Worm (Caenorhabditis elegans) whole organism, early embryonic: ENCODE results near the gene R151.2.

Source experiments
- B0310.2 ChIP-seq: sonication (generic microtip); optimal IDR thresholded peaks from 2 replicates; lab custom pipeline; 2016; ENCODE audit warnings: mild to moderate bottlenecking, missing genetic modification characterization, missing compliant biosample characterization
- F13C5.2 ChIP-seq: sonication (generic microtip); optimal IDR thresholded peaks from 2 replicates; lab custom pipeline; 2017; ENCODE audit warnings: mild to moderate bottlenecking, missing genetic modification characterization, inconsistent platforms, missing compliant biosample characterization
- aly-1 ChIP-seq: sonication (generic microtip); optimal IDR thresholded peaks from 2 replicates; lab custom pipeline; 2016; ENCODE audit warnings: missing genetic modification characterization, missing compliant biosample characterization
- ama-1 ChIP-seq: fragments of 150-350 bp; optimal IDR thresholded peaks from 2 replicates; lab custom pipeline; 2014
- ceh-13 ChIP-seq: fragments of 200-800 bp; sonication (Bioruptor generic); optimal IDR thresholded peaks from 2 replicates; lab custom pipeline; 2018; ENCODE audit warnings: mild to moderate bottlenecking, missing genetic modification characterization, missing compliant biosample characterization
- ceh-36 ChIP-seq: sonication (generic microtip); optimal IDR thresholded peaks from 2 replicates; lab custom pipeline; 2016; ENCODE audit warnings: missing genetic modification characterization, inconsistent platforms, missing compliant biosample characterization
- ets-7 ChIP-seq: sonication (generic microtip); optimal IDR thresholded peaks from 2 replicates; lab custom pipeline; 2016; ENCODE audit warnings: missing genotype, missing genetic modification characterization, missing compliant biosample characterization
- flt-1 ChIP-seq: fragments of 200-800 bp; sonication (Bioruptor generic); IDR thresholded peaks from 2 replicates; pipeline ENCODE4 v1.3.6; 2022; ENCODE audit warnings: missing genetic modification characterization, missing compliant biosample characterization
- hmbx-1 ChIP-seq: sonication (generic microtip); optimal IDR thresholded peaks from 2 replicates; lab custom pipeline; 2016; ENCODE audit warnings: mild to moderate bottlenecking, missing genetic modification characterization, missing compliant biosample characterization
- hmg-4 ChIP-seq: fragments of 200-800 bp; sonication (Bioruptor generic); optimal IDR thresholded peaks from 2 replicates; lab custom pipeline; 2018; ENCODE audit warnings: mild to moderate bottlenecking, missing genetic modification characterization, missing compliant biosample characterization
- hnd-1 ChIP-seq: sonication (generic microtip); optimal IDR thresholded peaks from 2 replicates; lab custom pipeline; 2016; ENCODE audit warnings: missing genetic modification characterization, missing compliant biosample characterization
- pes-1 ChIP-seq: fragments of 200-800 bp; sonication (Bioruptor generic); IDR thresholded peaks from 2 replicates; pipeline ENCODE4 v1.3.6; 2022; ENCODE audit warnings: missing genetic modification reagents, missing genetic modification characterization, missing compliant biosample characterization
- scrt-1 ChIP-seq: fragments of 200-800 bp; sonication (Bioruptor generic); IDR thresholded peaks from 2 replicates; pipeline ENCODE4 v1.3.6; 2022; ENCODE audit warnings: missing genetic modification characterization, missing compliant biosample characterization
- sea-1 ChIP-seq: fragments of 200-800 bp; sonication (Bioruptor generic); conservative IDR thresholded peaks from 2 replicates; pipeline ENCODE4 v1.3.6; 2022; ENCODE audit warnings: missing genetic modification characterization, missing compliant biosample characterization
- tbx-11 ChIP-seq: fragments of 200-800 bp; sonication (Bioruptor generic); IDR thresholded peaks from 2 replicates; pipeline ENCODE4 v1.3.6; 2022; ENCODE audit warnings: missing genetic modification characterization, missing compliant biosample characterization
- tbx-37 ChIP-seq: fragments of 200-800 bp; sonication (Bioruptor generic); conservative IDR thresholded peaks from 2 replicates; pipeline ENCODE4 v1.3.6; 2022; ENCODE audit warnings: missing genetic modification reagents, missing genetic modification characterization, missing compliant biosample characterization
- tra-4 ChIP-seq: sonication (generic microtip); optimal IDR thresholded peaks from 2 replicates; lab custom pipeline; 2017; ENCODE audit warnings: missing genetic modification characterization, missing compliant biosample characterization

R151.2 gene

ce11 chrIII:7209721-7210120 is at the start of gene R151.2:
Gene R151.2, plus strand, starts transcription at chrIII:7209967.
- TF ChIP-seq ets-7 (tag; lab: Kevin White, UChicago) (no peak), pes-1 (GFP tag; lab: Robert Waterston, UW) (no peak), tra-4 (tag; lab: Kevin White, UChicago) (no peak), hmbx-1 (tag; lab: Kevin White, UChicago) (no peak), tbx-37 (GFP tag; lab: Robert Waterston, UW) (no peak), ceh-13 (no peak), ama-1 (lab: Kevin White, UChicago) (no peak), tbx-11 (GFP tag; lab: Robert Waterston, UW) (no peak), hmg-4 (GFP tag; lab: Kevin White, UChicago) (no peak)

DNA sequence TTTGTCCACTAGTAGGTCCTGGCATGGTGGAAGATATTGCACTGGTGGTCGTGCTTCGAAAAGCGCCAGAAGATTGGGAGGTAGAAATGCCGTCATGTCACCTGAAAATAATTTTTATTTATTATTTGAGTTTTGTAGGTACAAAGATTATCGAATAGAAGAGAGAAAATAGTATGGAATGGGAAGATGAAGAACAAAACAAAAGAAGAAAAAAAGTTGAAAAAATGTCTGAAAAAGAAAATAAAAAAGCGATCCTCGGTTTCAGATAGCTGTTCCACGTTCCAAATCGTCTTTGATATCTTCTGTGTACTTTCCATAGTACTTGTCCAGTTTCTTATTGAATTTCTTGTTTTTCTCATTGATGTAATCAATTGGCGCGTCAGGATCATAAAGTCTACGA is 48.7 kb upstream of the R151.2 start, which contains the start of gene rnp-7:
Gene rnp-7 (minus strand): TSS at position 101 of the 400 bp plus-strand sequence.
- no peak for TF ChIP-seq pes-1 (GFP tag; lab: Robert Waterston, UW)
- TF ChIP-seq B0310.2 (tag; lab: Kevin White, UChicago) = no peak
- TF ChIP-seq ets-7 (tag; lab: Kevin White, UChicago) = no peak
- no peak for TF ChIP-seq scrt-1 (GFP tag; lab: Robert Waterston, UW)
- no peak for TF ChIP-seq tbx-37 (GFP tag; lab: Robert Waterston, UW)

DNA sequence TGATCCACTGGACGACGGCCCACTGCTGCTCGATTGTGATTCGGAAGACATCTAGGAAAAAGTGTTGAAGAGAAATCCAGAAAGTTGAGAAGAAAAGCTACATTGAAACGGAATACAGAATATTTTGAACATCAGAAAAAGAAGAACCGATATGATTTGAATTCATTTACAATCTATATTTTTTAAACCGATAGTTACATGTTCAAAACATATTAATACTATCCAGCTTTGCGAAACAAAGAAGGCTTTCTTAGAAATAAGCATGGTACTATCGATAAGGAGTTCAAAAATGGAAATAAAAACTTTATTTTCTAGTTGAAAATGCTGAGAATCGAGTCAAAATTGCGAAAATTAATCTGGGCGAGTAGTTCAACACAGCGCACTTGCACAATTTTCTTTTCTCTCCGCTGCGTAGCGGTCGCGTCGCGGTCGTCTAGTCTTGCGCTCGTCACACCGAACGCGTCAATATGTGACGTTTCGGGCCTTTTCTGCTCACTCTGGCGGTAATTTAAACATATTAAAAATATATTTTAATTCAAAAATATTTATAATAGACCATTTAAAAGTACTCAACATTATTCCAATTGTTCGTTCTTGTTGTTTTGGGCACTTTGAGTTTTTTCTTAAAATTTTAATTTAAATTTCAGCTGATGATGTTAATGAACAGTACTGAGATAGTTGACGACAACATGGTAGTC is 47.6 kb upstream of the R151.2 start, which contains the start of the genes syf-2 and K04G7.1:
Gene syf-2 (minus strand): TSS at position 51 of the 698 bp plus-strand sequence.
Gene K04G7.1 (plus strand): TSS at position 648 of the 698 bp plus-strand sequence.
- TF ChIP-seq scrt-1 (GFP tag; lab: Robert Waterston, UW) = no peak
- TF ChIP-seq tra-4 (tag; lab: Kevin White, UChicago) = no peak
- peak; percentile 75 for TF ChIP-seq F13C5.2
- TF ChIP-seq ets-7 (tag; lab: Kevin White, UChicago) = no peak
- TF ChIP-seq tbx-37 (GFP tag; lab: Robert Waterston, UW) = no peak
- no peak for TF ChIP-seq aly-1
- no peak for TF ChIP-seq ceh-13
- TF ChIP-seq sea-1 (GFP tag; lab: Robert Waterston, UW) = no peak
- no peak for TF ChIP-seq flt-1 (GFP tag; lab: Robert Waterston, UW)
- TF ChIP-seq hmg-4 (GFP tag; lab: Kevin White, UChicago) = peak; percentile 69
- TF ChIP-seq ceh-36 (tag; lab: Kevin White, UChicago) = no peak

DNA sequence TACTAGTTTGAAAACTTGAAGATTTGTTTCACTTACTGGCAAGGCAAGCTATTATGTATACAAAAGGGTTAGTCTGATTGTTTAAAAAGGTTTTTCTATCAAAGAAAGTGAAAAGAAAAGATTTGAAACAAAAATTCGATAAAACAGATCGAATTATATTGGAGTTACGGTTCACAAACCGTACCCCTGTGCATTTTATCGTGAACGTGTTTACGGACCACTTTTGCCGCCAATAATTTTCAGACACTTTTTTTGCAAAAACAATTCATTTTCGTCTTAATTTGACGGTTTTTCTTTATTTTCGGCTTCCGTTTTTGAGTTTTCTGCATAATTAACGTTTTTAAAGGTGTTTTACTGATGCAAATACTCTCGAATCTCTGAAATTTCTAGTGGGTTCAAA is 44.5 kb upstream of the R151.2 start:
- TF ChIP-seq tbx-37 (GFP tag; lab: Robert Waterston, UW) (no peak), pes-1 (GFP tag; lab: Robert Waterston, UW) (no peak), sea-1 (GFP tag; lab: Robert Waterston, UW) (no peak), hnd-1 (no peak), flt-1 (GFP tag; lab: Robert Waterston, UW) (no peak), ceh-36 (tag; lab: Kevin White, UChicago) (no peak), hmg-4 (GFP tag; lab: Kevin White, UChicago) (no peak), ama-1 (lab: Kevin White, UChicago) (no peak), ets-7 (tag; lab: Kevin White, UChicago) (no peak), aly-1 (no peak)

DNA sequence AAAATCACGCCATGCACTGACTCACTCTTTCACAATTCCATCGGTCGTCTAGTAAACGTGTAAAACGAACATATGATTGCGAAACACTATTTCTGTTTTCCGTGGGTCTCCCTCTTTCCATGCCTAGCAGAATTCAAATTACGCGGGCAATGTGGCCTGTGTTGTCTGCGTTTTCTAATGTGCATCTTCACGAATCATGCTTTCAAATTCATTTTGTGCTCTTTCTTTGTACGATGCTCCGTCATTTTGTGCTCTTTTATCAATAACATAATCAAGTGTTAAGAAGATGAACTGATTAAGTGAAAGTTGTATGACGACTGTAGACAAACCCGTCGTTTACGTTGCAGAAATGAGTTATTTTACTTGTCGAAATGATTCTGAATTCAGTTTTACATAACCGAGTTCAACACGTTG is 43.9 kb upstream of the R151.2 start:
- no peak for TF ChIP-seq aly-1
- no peak for TF ChIP-seq ceh-36 (tag; lab: Kevin White, UChicago)
- no peak for TF ChIP-seq pes-1 (GFP tag; lab: Robert Waterston, UW)

DNA sequence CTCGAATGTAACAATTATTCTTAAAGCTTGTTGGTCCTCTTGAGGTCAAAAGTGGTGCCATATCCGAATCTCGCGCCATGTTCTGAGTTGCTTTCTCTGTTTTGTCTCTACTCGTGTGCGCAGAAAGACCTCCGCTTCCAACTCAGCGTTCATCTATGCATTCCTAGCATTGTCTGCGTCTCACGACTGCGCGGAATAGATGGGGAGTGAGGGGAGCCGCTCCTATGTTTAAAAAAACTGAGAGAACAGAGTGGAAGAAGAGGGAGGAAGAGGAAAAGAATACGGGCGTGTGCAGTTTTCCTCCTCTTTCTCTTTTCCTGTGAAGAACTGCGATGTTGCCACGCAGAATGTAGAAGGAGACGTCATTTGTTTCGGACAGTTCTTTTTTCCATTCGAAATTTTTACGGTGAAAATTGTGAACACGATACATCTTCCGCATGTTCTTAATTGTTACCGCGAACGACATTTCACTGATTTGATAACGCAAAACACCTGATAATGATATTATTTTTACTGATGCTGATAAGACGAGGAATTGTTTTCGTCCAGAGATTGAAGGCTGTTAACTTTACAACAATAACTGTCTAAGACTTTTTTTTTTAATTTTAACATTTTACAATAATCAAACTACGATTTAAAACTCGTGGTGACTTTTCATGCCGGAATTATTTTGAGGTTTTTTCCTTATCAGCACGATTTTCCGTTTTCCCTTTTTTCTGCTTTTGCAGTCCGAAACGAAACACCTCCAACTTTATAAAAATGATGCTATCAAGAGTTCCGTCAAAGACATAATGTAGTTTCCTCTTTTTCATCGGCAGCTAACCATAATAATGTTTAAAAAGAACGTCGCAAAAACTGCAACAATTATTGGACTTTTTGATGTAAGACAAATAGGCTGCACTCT is 42.9 kb upstream of the R151.2 start:
- TF ChIP-seq hmg-4 (GFP tag; lab: Kevin White, UChicago) = no peak
- no peak for TF ChIP-seq sea-1 (GFP tag; lab: Robert Waterston, UW)
- TF ChIP-seq B0310.2 (tag; lab: Kevin White, UChicago) = no peak
- no peak for TF ChIP-seq ceh-36 (tag; lab: Kevin White, UChicago)
- TF ChIP-seq flt-1 (GFP tag; lab: Robert Waterston, UW) = no peak
- no peak for TF ChIP-seq hmbx-1 (tag; lab: Kevin White, UChicago)
- TF ChIP-seq ama-1 (lab: Kevin White, UChicago) = no peak
- TF ChIP-seq tbx-11 (GFP tag; lab: Robert Waterston, UW) = no peak
- no peak for TF ChIP-seq pes-1 (GFP tag; lab: Robert Waterston, UW)
- no peak for TF ChIP-seq ceh-13
- TF ChIP-seq hnd-1 = no peak
- no peak for TF ChIP-seq F13C5.2
- TF ChIP-seq scrt-1 (GFP tag; lab: Robert Waterston, UW) = no peak
- TF ChIP-seq tra-4 (tag; lab: Kevin White, UChicago) = no peak

- TF ChIP-seq sea-1 (GFP tag; lab: Robert Waterston, UW) (no peak), scrt-1 (GFP tag; lab: Robert Waterston, UW) (no peak), ceh-13 (no peak), flt-1 (GFP tag; lab: Robert Waterston, UW) (no peak), tbx-37 (GFP tag; lab: Robert Waterston, UW) (no peak), ets-7 (tag; lab: Kevin White, UChicago) (no peak), B0310.2 (tag; lab: Kevin White, UChicago) (no peak), F13C5.2 (no peak), pes-1 (GFP tag; lab: Robert Waterston, UW) (no peak), hmbx-1 (tag; lab: Kevin White, UChicago) (no peak), hnd-1 (no peak), ama-1 (lab: Kevin White, UChicago) (no peak), tra-4 (tag; lab: Kevin White, UChicago) (no peak), tbx-11 (GFP tag; lab: Robert Waterston, UW) (no peak), ceh-36 (tag; lab: Kevin White, UChicago) (no peak), aly-1 (no peak), hmg-4 (GFP tag; lab: Kevin White, UChicago) (no peak)
Measured at ce11 chrIII:7167568-7167937, 42.2 kb upstream of the R151.2 start, which contains the start of gene acs-4. Gene acs-4, plus strand, starts transcription at chrIII:7167838.
